Fruit fly (Drosophila melanogaster): ENCODE measurements around the gene CG3792.

CG3792 gene

DNA sequence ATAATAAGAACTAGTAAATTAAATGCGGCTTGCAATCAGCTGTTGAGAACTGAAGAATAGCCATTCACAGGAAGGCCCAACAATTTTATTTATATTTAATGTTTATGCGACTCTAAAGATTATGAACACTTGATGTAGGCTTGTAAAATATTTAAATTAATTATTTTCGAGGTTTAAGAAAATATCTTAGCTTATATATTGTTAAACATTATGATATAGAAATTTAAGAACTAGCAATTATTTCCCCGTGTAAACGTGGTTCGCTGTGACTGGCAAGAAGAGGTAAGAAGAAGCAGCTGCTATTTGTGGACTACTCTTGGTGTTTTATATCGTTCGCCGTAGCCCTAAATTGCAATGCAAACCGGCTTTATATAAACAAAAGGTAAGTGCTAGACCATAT is 31.8 kb upstream of the CG3792 start, which contains the start of the genes mRpL24 and betaggt-I (continued):
- TF ChIP-seq chn (GFP tag; optimal IDR thresholded peaks at IDR 0.05): peak; percentile 89
- peak; percentile 94 for TF ChIP-seq Chrac-16 (GFP tag; optimal IDR thresholded peaks at IDR 0.05)
- TF ChIP-seq Xbp1 (GFP tag; optimal IDR thresholded peaks at IDR 0.05): peak; percentile 97
- peak; percentile 50 to 95 for TF ChIP-seq dpn (GFP tag; optimal IDR thresholded peaks at IDR 0.05)
- peak; percentile 89 for TF ChIP-seq onecut (GFP tag; IDR thresholded peaks at IDR 0.05)
- TF ChIP-seq CG11696 (GFP tag; IDR thresholded peaks at IDR 0.05): peak; percentile 91
- peak; percentile 31 for TF ChIP-seq CG9797 (GFP tag; optimal IDR thresholded peaks at IDR 0.05)
- peak; percentile 36 for TF ChIP-seq CG17186 (GFP tag; optimal IDR thresholded peaks at IDR 0.05)
- TF ChIP-seq yki (optimal IDR thresholded peaks at IDR 0.05): peak; percentile 56
- TF ChIP-seq tup (GFP tag; optimal IDR thresholded peaks at IDR 0.05): peak; percentile 75
- TF ChIP-seq hbn (GFP tag; IDR thresholded peaks at IDR 0.05; ENCODE audit: partially characterized antibody): no peak
- TF ChIP-seq CG2889 (GFP tag; IDR thresholded peaks at IDR 0.05): peak; percentile 95
- peak; percentile 81 for TF ChIP-seq CG10321 (GFP tag; IDR thresholded peaks at IDR 0.05)
- peak; percentile 89 for TF ChIP-seq CG7271 (tag; optimal IDR thresholded peaks at IDR 0.05)
- peak; percentile 98 for TF ChIP-seq CG8924 (tag; optimal IDR thresholded peaks at IDR 0.05)
- TF ChIP-seq CG18011 (GFP tag; optimal IDR thresholded peaks at IDR 0.05): peak; percentile 85
- peak; percentile 80 for TF ChIP-seq maf-S (GFP tag; optimal IDR thresholded peaks at IDR 0.05)
- TF ChIP-seq CG12104 (GFP tag; optimal IDR thresholded peaks at IDR 0.05): peak; percentile 94
- TF ChIP-seq Stat92E (GFP tag; optimal IDR thresholded peaks at IDR 0.05): peak in 1 of 3 experiments; percentile 85
- TF ChIP-seq zf30C (GFP tag; optimal IDR thresholded peaks at IDR 0.05): peak; percentile 12
- peak; percentile 95 for TF ChIP-seq CG4424 (GFP tag; optimal IDR thresholded peaks at IDR 0.05)
- peak; percentile 89 for TF ChIP-seq cwo (GFP tag; optimal IDR thresholded peaks at IDR 0.05)
- peak; percentile 98 for TF ChIP-seq Awh (GFP tag; IDR thresholded peaks at IDR 0.05)
- peak; percentile 88 for TF ChIP-seq CG3726 (GFP tag; IDR thresholded peaks at IDR 0.05)
- peak; percentile 94 for TF ChIP-seq Aef1 (GFP tag; IDR thresholded peaks at IDR 0.05)
- peak; percentile 95 for TF ChIP-seq CG11504 (tag; optimal IDR thresholded peaks at IDR 0.05)
- TF ChIP-seq ranshi (GFP tag; IDR thresholded peaks at IDR 0.05): peak; percentile 97
- no peak for TF ChIP-seq chinmo (GFP tag; IDR thresholded peaks at IDR 0.05; ENCODE audit: partially characterized antibody)
- no peak for TF ChIP-seq pita (GFP tag; optimal IDR thresholded peaks at IDR 0.05)
- TF ChIP-seq bowl (GFP tag; IDR thresholded peaks at IDR 0.05): peak; percentile 89
- peak; percentile 87 for TF ChIP-seq CG30431 (GFP tag; optimal IDR thresholded peaks at IDR 0.05)
- TF ChIP-seq mam (GFP tag; optimal IDR thresholded peaks at IDR 0.05): peak; percentile 83
- peak; percentile 96 for TF ChIP-seq Ada2b (GFP tag; IDR thresholded peaks at IDR 0.05)
- TF ChIP-seq GATAe (GFP tag; conservative IDR thresholded peaks at IDR 0.05): peak; percentile 90
- peak; percentile 35 for TF ChIP-seq ab (GFP tag; optimal IDR thresholded peaks at IDR 0.05)
- peak; percentile 94 for TF ChIP-seq fd96Cb (tag; optimal IDR thresholded peaks at IDR 0.05)
- no peak for TF ChIP-seq CG11723 (GFP tag; optimal IDR thresholded peaks at IDR 0.05)
- TF ChIP-seq CG17385 (GFP tag; optimal IDR thresholded peaks at IDR 0.05): peak; percentile 99
- TF ChIP-seq Mes4 (GFP tag; optimal IDR thresholded peaks at IDR 0.05): peak; percentile 38
- peak; percentile 94 for TF ChIP-seq CG14050 (GFP tag; IDR thresholded peaks at IDR 0.05)
- TF ChIP-seq E2f1 (GFP tag; IDR thresholded peaks at IDR 0.05): peak; percentile 97
- peak; percentile 55 for TF ChIP-seq CG8089 (GFP tag; optimal IDR thresholded peaks at IDR 0.05)
- TF ChIP-seq aop (GFP tag; IDR thresholded peaks at IDR 0.05): peak; percentile 87
- TF ChIP-seq CG12744 (GFP tag; optimal IDR thresholded peaks at IDR 0.05): peak; percentile 78
- peak; percentile 96 for TF ChIP-seq CG9727 (GFP tag; optimal IDR thresholded peaks at IDR 0.05)
- TF ChIP-seq ind (GFP tag; optimal IDR thresholded peaks at IDR 0.05): peak; percentile 94
- no peak for TF ChIP-seq CG6791 (GFP tag; IDR thresholded peaks at IDR 0.05; ENCODE audit: partially characterized antibody)
- TF ChIP-seq Fer3 (tag; optimal IDR thresholded peaks at IDR 0.05): peak; percentile 98
- TF ChIP-seq CG17802 (tag; optimal IDR thresholded peaks at IDR 0.05): peak; percentile 84
- TF ChIP-seq dati (GFP tag; IDR thresholded peaks at IDR 0.05): peak; percentile 79
- TF ChIP-seq fru (optimal IDR thresholded peaks at IDR 0.05): no peak
- peak; percentile 98 for TF ChIP-seq Sox102F (GFP tag; optimal IDR thresholded peaks at IDR 0.05)
